Worm (Caenorhabditis elegans) whole organism, late embryonic: Measurements from ENCODE around the gene str-264.

Experiments
- F13H6.1 ChIP-seq: sonication (generic microtip); optimal IDR thresholded peaks from 2 replicates; lab custom pipeline; 2016; ENCODE audit warnings: missing genetic modification characterization, missing compliant biosample characterization
- K02D7.2 ChIP-seq: sonication (generic microtip); optimal IDR thresholded peaks from 2 replicates; lab custom pipeline; 2017; ENCODE audit warnings: mild to moderate bottlenecking, missing genetic modification characterization, missing compliant biosample characterization
- K09A11.1 ChIP-seq: sonication (generic microtip); optimal IDR thresholded peaks from 2 replicates; lab custom pipeline; 2017; ENCODE audit warnings: antibody characterized with exemption, mild to moderate bottlenecking, missing genetic modification characterization, missing compliant biosample characterization; ENCODE audit not compliant: insufficient read depth
- T23F11.4 ChIP-seq: fragments of 200-800 bp; sonication (Bioruptor generic); optimal IDR thresholded peaks from 2 replicates; lab custom pipeline; 2018; ENCODE audit warnings: mild to moderate bottlenecking, missing genetic modification characterization, missing compliant biosample characterization
- ama-1 ChIP-seq: fragments of 150-350 bp; optimal IDR thresholded peaks from 2 replicates; lab custom pipeline; 2014
- ceh-18 ChIP-seq: sonication (generic microtip); optimal IDR thresholded peaks from 2 replicates; lab custom pipeline; 2016; ENCODE audit warnings: missing genetic modification characterization, missing compliant biosample characterization
- ceh-2 ChIP-seq: sonication (generic microtip); optimal IDR thresholded peaks from 2 replicates; lab custom pipeline; 2016; ENCODE audit warnings: missing genotype, missing genetic modification characterization, missing compliant biosample characterization
- ceh-22 ChIP-seq: sonication (generic microtip); optimal IDR thresholded peaks from 2 replicates; lab custom pipeline; 2017; ENCODE audit warnings: missing biosample characterization, missing genetic modification characterization
- ceh-30 ChIP-seq: fragments of 150-350 bp; optimal IDR thresholded peaks from 2 replicates; lab custom pipeline; 2014; ENCODE audit warnings: missing biosample characterization, missing genetic modification characterization
- ceh-31 ChIP-seq: sonication (generic microtip); optimal IDR thresholded peaks from 2 replicates; lab custom pipeline; 2016; ENCODE audit warnings: missing genetic modification characterization, missing compliant biosample characterization
- ceh-45 ChIP-seq: fragments of 200-800 bp; sonication (Bioruptor generic); IDR thresholded peaks from 2 replicates; pipeline ENCODE4 v1.3.6; 2022; ENCODE audit warnings: missing genetic modification reagents, missing genetic modification characterization, missing compliant biosample characterization
- ceh-48 ChIP-seq: sonication (generic microtip); optimal IDR thresholded peaks from 2 replicates; lab custom pipeline; 2016; ENCODE audit warnings: missing genetic modification characterization, inconsistent platforms, missing compliant biosample characterization
- ceh-6 ChIP-seq: fragments of 200-800 bp; sonication (Bioruptor generic); optimal IDR thresholded peaks from 2 replicates; lab custom pipeline; 2018; ENCODE audit warnings: mild to moderate bottlenecking, missing genetic modification characterization, missing compliant biosample characterization
- che-1 ChIP-seq: sonication (generic microtip); optimal IDR thresholded peaks from 2 replicates; lab custom pipeline; 2016; ENCODE audit warnings: mild to moderate bottlenecking, missing genetic modification characterization, missing compliant biosample characterization
- dmd-4 ChIP-seq: sonication (generic microtip); optimal IDR thresholded peaks from 2 replicates; lab custom pipeline; 2016; ENCODE audit warnings: borderline replicate concordance, missing genetic modification characterization, missing compliant biosample characterization
- elt-2 ChIP-seq: sonication (generic microtip); optimal IDR thresholded peaks from 2 replicates; lab custom pipeline; 2016; ENCODE audit warnings: missing genetic modification reagents, missing genetic modification characterization, missing compliant biosample characterization
- elt-4 ChIP-seq: sonication (generic microtip); optimal IDR thresholded peaks from 2 replicates; lab custom pipeline; 2016; ENCODE audit warnings: missing genetic modification characterization, missing compliant biosample characterization
- ets-4 ChIP-seq: sonication (generic microtip); optimal IDR thresholded peaks from 2 replicates; lab custom pipeline; 2016; ENCODE audit warnings: missing genetic modification characterization, missing compliant biosample characterization
- fax-1 ChIP-seq: sonication (generic microtip); optimal IDR thresholded peaks from 2 replicates; lab custom pipeline; 2016; ENCODE audit warnings: missing genotype, missing genetic modification characterization, missing compliant biosample characterization
- fkh-6 ChIP-seq: sonication (generic microtip); optimal IDR thresholded peaks from 2 replicates; lab custom pipeline; 2016; ENCODE audit warnings: missing genetic modification characterization, missing compliant biosample characterization
- gmeb-2 ChIP-seq: sonication (generic microtip); optimal IDR thresholded peaks from 2 replicates; lab custom pipeline; 2016; ENCODE audit warnings: missing genetic modification characterization, inconsistent platforms, missing compliant biosample characterization
- hlh-13 ChIP-seq: fragments of 200-800 bp; sonication (Bioruptor generic); optimal IDR thresholded peaks from 2 replicates; lab custom pipeline; 2018; ENCODE audit warnings: mild to moderate bottlenecking, missing genetic modification characterization, missing compliant biosample characterization
- hlh-30 ChIP-seq: sonication (generic microtip); optimal IDR thresholded peaks from 2 replicates; lab custom pipeline; 2017; ENCODE audit warnings: antibody characterized with exemption, missing genetic modification characterization, missing compliant biosample characterization; ENCODE audit not compliant: insufficient read depth
- lim-6 ChIP-seq: sonication (generic microtip); optimal IDR thresholded peaks from 2 replicates; lab custom pipeline; 2016; ENCODE audit warnings: missing genetic modification characterization, missing compliant biosample characterization
- lin-11 ChIP-seq: fragments of 200-800 bp; sonication (Bioruptor generic); optimal IDR thresholded peaks from 2 replicates; lab custom pipeline; 2018; ENCODE audit warnings: mild to moderate bottlenecking, missing genetic modification characterization, missing compliant biosample characterization
- mec-3 ChIP-seq: sonication (generic microtip); optimal IDR thresholded peaks from 2 replicates; lab custom pipeline; 2016; ENCODE audit warnings: borderline replicate concordance, missing genetic modification characterization, missing compliant biosample characterization
- nhr-11 ChIP-seq: fragments of 150-350 bp; optimal IDR thresholded peaks from 2 replicates; lab custom pipeline; 2014; ENCODE audit warnings: missing biosample characterization, missing genetic modification characterization
- nhr-232 ChIP-seq: sonication (generic microtip); optimal IDR thresholded peaks from 2 replicates; lab custom pipeline; 2016; ENCODE audit warnings: missing genetic modification characterization, missing compliant biosample characterization
- npax-4 ChIP-seq: sonication (generic microtip); optimal IDR thresholded peaks from 2 replicates; lab custom pipeline; 2016; ENCODE audit warnings: missing genetic modification characterization, missing compliant biosample characterization
- odd-2 ChIP-seq: sonication (generic microtip); optimal IDR thresholded peaks from 2 replicates; lab custom pipeline; 2017; ENCODE audit warnings: antibody characterized with exemption, mild to moderate bottlenecking, missing genetic modification characterization, missing compliant biosample characterization
- pat-9 ChIP-seq: fragments of 200-800 bp; sonication (Bioruptor generic); optimal IDR thresholded peaks from 2 replicates; lab custom pipeline; 2018; ENCODE audit warnings: mild to moderate bottlenecking, missing genetic modification characterization, moderate library complexity, missing compliant biosample characterization
- pax-1 ChIP-seq: fragments of 150-350 bp; optimal IDR thresholded peaks from 2 replicates; lab custom pipeline; 2014; ENCODE audit warnings: missing biosample characterization, missing genetic modification characterization
- pha-2 ChIP-seq: sonication (generic microtip); optimal IDR thresholded peaks from 2 replicates; lab custom pipeline; 2017; ENCODE audit warnings: mild to moderate bottlenecking, missing genetic modification characterization, missing compliant biosample characterization
- pha-4 ChIP-seq: fragments of 150-350 bp; optimal IDR thresholded peaks from 2 replicates; lab custom pipeline; 2018; ENCODE audit warnings: missing biosample characterization, missing genetic modification reagents, missing genetic modification characterization
- pqm-1 ChIP-seq: sonication (generic microtip); optimal IDR thresholded peaks from 2 replicates; lab custom pipeline; 2016; ENCODE audit warnings: missing genetic modification characterization, missing compliant biosample characterization
- pros-1 ChIP-seq: fragments of 150-350 bp; optimal IDR thresholded peaks from 2 replicates; lab custom pipeline; 2014; ENCODE audit warnings: missing biosample characterization, missing genetic modification reagents, missing genetic modification characterization
- ref-2 ChIP-seq: sonication (generic microtip); optimal IDR thresholded peaks from 2 replicates; lab custom pipeline; 2016; ENCODE audit warnings: missing genetic modification characterization, missing compliant biosample characterization
- sdc-2 ChIP-seq: sonication (generic microtip); optimal IDR thresholded peaks from 2 replicates; lab custom pipeline; 2016; ENCODE audit warnings: missing genotype, missing genetic modification characterization, missing compliant biosample characterization
- sox-4 ChIP-seq: sonication (generic microtip); optimal IDR thresholded peaks from 2 replicates; lab custom pipeline; 2017; ENCODE audit warnings: mild to moderate bottlenecking, missing genetic modification characterization, inconsistent platforms, missing compliant biosample characterization
- syd-9 ChIP-seq: sonication (generic microtip); optimal IDR thresholded peaks from 2 replicates; lab custom pipeline; 2016; ENCODE audit warnings: mild to moderate bottlenecking, missing genetic modification characterization, moderate library complexity, missing compliant biosample characterization
- tbx-2 ChIP-seq: sonication (generic microtip); optimal IDR thresholded peaks from 2 replicates; lab custom pipeline; 2016; ENCODE audit warnings: missing genetic modification characterization, missing compliant biosample characterization
- ttx-3 ChIP-seq: sonication (generic microtip); optimal IDR thresholded peaks from 2 replicates; lab custom pipeline; 2016; ENCODE audit warnings: missing genetic modification reagents, missing genetic modification characterization, missing compliant biosample characterization
- unc-42 ChIP-seq: sonication (generic microtip); optimal IDR thresholded peaks from 2 replicates; lab custom pipeline; 2016; ENCODE audit warnings: missing genotype, missing genetic modification characterization, missing compliant biosample characterization
- zip-5 ChIP-seq: sonication (generic microtip); optimal IDR thresholded peaks from 2 replicates; lab custom pipeline; 2016; ENCODE audit warnings: missing genetic modification characterization, missing compliant biosample characterization

str-264 gene

ce11 chrV:15492518-15492917 lies at the start of gene str-264:
TSS of gene str-264 (minus strand) at chrV:15492618.
- TF ChIP-seq nhr-11 (tag; lab: Kevin White, UChicago): no peak
- TF ChIP-seq K09A11.1 (tag; lab: Kevin White, UChicago): no peak
- no peak for TF ChIP-seq hlh-30 (tag; lab: Kevin White, UChicago)
- no peak for TF ChIP-seq gmeb-2 (tag; lab: Kevin White, UChicago)
- no peak for TF ChIP-seq elt-4 (tag; lab: Kevin White, UChicago)
- no peak for TF ChIP-seq pha-4
- no peak for TF ChIP-seq fkh-6
- TF ChIP-seq sox-4 (tag; lab: Kevin White, UChicago): no peak
- no peak for TF ChIP-seq tbx-2
- TF ChIP-seq ceh-48 (tag; lab: Kevin White, UChicago): no peak
- TF ChIP-seq lin-11 (tag; lab: Kevin White, UChicago): no peak
- TF ChIP-seq ceh-30 (tag; lab: Kevin White, UChicago): no peak

ce11 chrV:15537923-15538322 lies 45.5 kb upstream of the str-264 start, which contains the start of gene prde-1:
TSS of gene prde-1 (plus strand) at chrV:15538244.
- no peak for TF ChIP-seq pax-1 (tag; lab: Kevin White, UChicago)
- TF ChIP-seq F13H6.1 (tag; lab: Kevin White, UChicago): no peak
- no peak for TF ChIP-seq syd-9 (tag; lab: Kevin White, UChicago)
- TF ChIP-seq mec-3: no peak
- no peak for TF ChIP-seq unc-42 (tag; lab: Kevin White, UChicago)
- TF ChIP-seq gmeb-2 (tag; lab: Kevin White, UChicago): no peak
- no peak for TF ChIP-seq tbx-2
- no peak for TF ChIP-seq zip-5
- no peak for TF ChIP-seq pha-4
- no peak for TF ChIP-seq odd-2 (tag; lab: Kevin White, UChicago)
- no peak for TF ChIP-seq pha-2 (tag; lab: Kevin White, UChicago)
- no peak for TF ChIP-seq elt-2
- TF ChIP-seq ref-2 (tag; lab: Kevin White, UChicago): no peak
- no peak for TF ChIP-seq ceh-6
- TF ChIP-seq fkh-6: no peak
- TF ChIP-seq T23F11.4 (GFP tag; lab: Kevin White, UChicago): no peak
- TF ChIP-seq pqm-1 (tag; lab: Kevin White, UChicago): no peak

- no peak for TF ChIP-seq hlh-13 (GFP tag; lab: Kevin White, UChicago)
- TF ChIP-seq K02D7.2 (tag; lab: Kevin White, UChicago): no peak
- TF ChIP-seq ref-2 (tag; lab: Kevin White, UChicago): no peak
- no peak for TF ChIP-seq hlh-30 (tag; lab: Kevin White, UChicago)
- TF ChIP-seq ceh-2 (tag; lab: Kevin White, UChicago): no peak
- TF ChIP-seq ceh-45 (GFP tag; lab: Robert Waterston, UW): no peak
- no peak for TF ChIP-seq pha-4
- TF ChIP-seq che-1 (tag; lab: Kevin White, UChicago): no peak
- no peak for TF ChIP-seq nhr-11 (tag; lab: Kevin White, UChicago)
- TF ChIP-seq T23F11.4 (GFP tag; lab: Kevin White, UChicago): no peak
- TF ChIP-seq dmd-4 (tag; lab: Kevin White, UChicago): no peak
- TF ChIP-seq lim-6 (tag; lab: Kevin White, UChicago): no peak
- no peak for TF ChIP-seq ceh-31 (tag; lab: Kevin White, UChicago)
- TF ChIP-seq, all 69 proteins: peak for 0
Observed at ce11 chrV:15536320-15536719, 43.9 kb upstream of the str-264 start, which contains the start of gene F21A3.4. TSS of gene F21A3.4 (plus strand) at chrV:15536620.

ce11 chrV:15533864-15534263 lies 41.4 kb upstream of the str-264 start, which contains the start of gene F21A3.2:
TSS of gene F21A3.2 (minus strand) at chrV:15533964.
- no peak for TF ChIP-seq mec-3
- TF ChIP-seq sdc-2 (tag; lab: Kevin White, UChicago): no peak
- TF ChIP-seq pax-1 (tag; lab: Kevin White, UChicago): no peak
- TF ChIP-seq pha-4: no peak
- no peak for TF ChIP-seq zip-5
- TF ChIP-seq ceh-22 (tag; lab: Kevin White, UChicago): no peak
- TF ChIP-seq ets-4 (tag; lab: Kevin White, UChicago): no peak
- no peak for TF ChIP-seq ama-1 (lab: Kevin White, UChicago)
- TF ChIP-seq npax-4 (tag; lab: Kevin White, UChicago): no peak
- TF ChIP-seq pros-1 (tag; lab: Kevin White, UChicago): no peak
- no peak for TF ChIP-seq hlh-30 (tag; lab: Kevin White, UChicago)
- TF ChIP-seq pat-9 (tag; lab: Kevin White, UChicago): no peak
- TF ChIP-seq unc-42 (tag; lab: Kevin White, UChicago): no peak
- TF ChIP-seq ceh-18 (tag; lab: Kevin White, UChicago): no peak
- TF ChIP-seq ttx-3 (tag; lab: Kevin White, UChicago): no peak
- no peak for TF ChIP-seq odd-2 (tag; lab: Kevin White, UChicago)
- TF ChIP-seq nhr-232: no peak
- no peak for TF ChIP-seq fax-1 (tag; lab: Kevin White, UChicago)
- no peak for TF ChIP-seq nhr-11 (tag; lab: Kevin White, UChicago)
- no peak for TF ChIP-seq hlh-13 (GFP tag; lab: Kevin White, UChicago)
